Worm (Caenorhabditis elegans) whole organism, L3 larva: ENCODE measurements around the gene sknr-1.

Source experiments
- aly-2 ChIP-seq: fragments of 150-350 bp; optimal IDR thresholded peaks from 2 replicates; lab custom pipeline; 2014; ENCODE audit warnings: missing biosample characterization, missing genetic modification characterization
- ama-1 ChIP-seq: fragments of 150-350 bp; optimal IDR thresholded peaks from 2 replicates; lab custom pipeline; 2018
- ceh-82 ChIP-seq: fragments of 150-350 bp; optimal IDR thresholded peaks from 2 replicates; lab custom pipeline; 2014; ENCODE audit warnings: missing biosample characterization, missing genetic modification characterization
- elt-2 ChIP-seq: sonication (generic microtip); optimal IDR thresholded peaks from 2 replicates; lab custom pipeline; 2016; ENCODE audit warnings: missing genetic modification reagents, mild to moderate bottlenecking, missing genetic modification characterization, missing compliant biosample characterization
- elt-3 ChIP-seq, 3 experiments: fragments of 150-350 bp in 1 of 3; sonication (generic microtip) in 2 of 3; optimal IDR thresholded peaks; 2 replicates in 2 of 3; 4 replicates in 1 of 3; lab custom pipeline; 2014 to 2017; ENCODE audit warnings: missing biosample characterization in 3 of 3, missing genetic modification characterization in 3 of 3
- fkh-10 ChIP-seq: sonication (generic microtip); optimal IDR thresholded peaks from 2 replicates; lab custom pipeline; 2017; ENCODE audit warnings: missing biosample characterization, missing genetic modification reagents, missing genetic modification characterization
- nhr-12 ChIP-seq: fragments of 150-350 bp; optimal IDR thresholded peaks from 2 replicates; lab custom pipeline; 2014; ENCODE audit warnings: missing biosample characterization, missing genetic modification characterization
- nhr-25 ChIP-seq: sonication (generic microtip); optimal IDR thresholded peaks from 2 replicates; lab custom pipeline; 2017; ENCODE audit warnings: missing biosample characterization, missing genetic modification characterization
- nhr-77 ChIP-seq: fragments of 150-350 bp; optimal IDR thresholded peaks from 2 replicates; lab custom pipeline; 2014; ENCODE audit warnings: missing biosample characterization, missing genetic modification characterization
- skn-1 ChIP-seq: fragments of 150-350 bp; optimal IDR thresholded peaks from 2 replicates; lab custom pipeline; 2014; ENCODE audit warnings: missing biosample characterization, missing genetic modification characterization
- snpc-4 ChIP-seq: fragments of 150-350 bp; optimal IDR thresholded peaks from 2 replicates; lab custom pipeline; 2014; ENCODE audit warnings: missing biosample characterization, missing genetic modification characterization
- unc-62 ChIP-seq: fragments of 150-350 bp; sonication (generic microtip); optimal IDR thresholded peaks from 4 replicates; lab custom pipeline; 2014; ENCODE audit warnings: missing biosample characterization, missing genetic modification reagents, missing genetic modification characterization
- ztf-11 ChIP-seq: fragments of 150-350 bp; optimal IDR thresholded peaks from 2 replicates; lab custom pipeline; 2014; ENCODE audit warnings: missing biosample characterization, missing genetic modification characterization

DNA sequence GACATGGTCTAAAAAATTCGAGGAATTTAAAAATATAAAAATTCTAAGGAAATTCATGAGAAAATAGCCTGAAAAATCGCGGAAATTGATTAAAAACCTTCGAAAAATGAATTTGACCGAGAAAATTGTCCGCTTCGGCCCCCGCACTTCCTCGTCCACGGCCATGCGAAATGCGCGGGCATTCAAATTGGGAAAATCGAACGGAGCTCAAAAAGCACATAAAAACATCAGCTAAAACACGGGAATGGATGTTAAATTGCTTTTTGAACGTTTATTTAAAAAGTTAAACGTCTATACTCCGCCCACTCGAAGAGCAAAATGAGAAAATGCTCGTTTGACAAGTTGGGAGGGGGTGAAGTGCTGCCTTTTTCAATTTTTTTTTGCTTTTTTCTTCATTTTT lies 22.2 kb downstream of the sknr-1 start, which contains the start of gene F53E10.6:
- no peak for TF ChIP-seq nhr-77
- TF ChIP-seq aly-2 (tag; lab: Kevin White, UChicago) = no peak
- TF ChIP-seq ztf-11 (tag; lab: Kevin White, UChicago) = no peak
- TF ChIP-seq ceh-82 (tag; lab: Kevin White, UChicago) = no peak
- no peak for TF ChIP-seq skn-1
- no peak for TF ChIP-seq nhr-12 (tag; lab: Kevin White, UChicago)
- TF ChIP-seq elt-3 (tag; optimal IDR thresholded peaks at IDR 0.05; lab: Kevin White, UChicago) = no peak
- TF ChIP-seq elt-2 = no peak
- no peak for TF ChIP-seq nhr-25 (tag; lab: Kevin White, UChicago)
- no peak for TF ChIP-seq snpc-4
- no peak for TF ChIP-seq ama-1
- TF ChIP-seq unc-62 (GFP tag; lab: Kevin White, UChicago) = no peak
- TF ChIP-seq fkh-10 = no peak
